Worm (Caenorhabditis elegans) whole organism, L4 larva: ENCODE data around the gene trk-1.

Source experiments
- F49E8.2 ChIP-seq: sonication (generic microtip); optimal IDR thresholded peaks from 2 replicates; lab custom pipeline; 2016; ENCODE audit warnings: missing compliant biosample characterization, mild to moderate bottlenecking, missing genetic modification characterization, borderline replicate concordance
- arid-1 ChIP-seq: fragments of 200-800 bp; sonication (Bioruptor generic); conservative IDR thresholded peaks from 2 replicates; pipeline ENCODE4 v1.3.6; 2022; ENCODE audit warnings: missing genetic modification reagents, missing genetic modification characterization, missing compliant biosample characterization
- ceh-82 ChIP-seq: sonication (generic microtip); optimal IDR thresholded peaks from 2 replicates; lab custom pipeline; 2017; ENCODE audit warnings: missing biosample characterization, missing genetic modification characterization
- ces-1 ChIP-seq: fragments of 150-350 bp; sonication (generic microtip); optimal IDR thresholded peaks from 4 replicates; lab custom pipeline; 2014; ENCODE audit warnings: missing biosample characterization, missing genetic modification reagents, missing genetic modification characterization
- egl-43 ChIP-seq: fragments of 200-800 bp; sonication (Bioruptor generic); IDR thresholded peaks from 2 replicates; pipeline ENCODE4 v1.3.6; 2022; ENCODE audit warnings: missing genetic modification reagents, missing genetic modification characterization, missing compliant biosample characterization
- nhr-10 ChIP-seq: fragments of 150-350 bp; optimal IDR thresholded peaks from 2 replicates; lab custom pipeline; 2014; ENCODE audit warnings: missing biosample characterization, missing genetic modification characterization
- nhr-237 ChIP-seq: sonication (generic microtip); optimal IDR thresholded peaks from 2 replicates; lab custom pipeline; 2017; ENCODE audit warnings: missing biosample characterization, missing genetic modification characterization
- nhr-77 ChIP-seq: fragments of 150-350 bp; optimal IDR thresholded peaks from 2 replicates; lab custom pipeline; 2014; ENCODE audit warnings: missing biosample characterization, missing genetic modification characterization
- rbr-2 ChIP-seq: sonication (generic microtip); optimal IDR thresholded peaks from 2 replicates; lab custom pipeline; 2016; ENCODE audit warnings: missing genotype, missing genetic modification characterization, missing compliant biosample characterization
- tra-1 ChIP-seq: fragments of 200-800 bp; sonication (Bioruptor generic); IDR thresholded peaks from 2 replicates; pipeline ENCODE4 v1.3.6; 2022; ENCODE audit warnings: missing genetic modification reagents, missing genetic modification characterization, missing compliant biosample characterization
- unc-62 ChIP-seq, 3 experiments: fragments of 150-350 bp in 1 of 3; sonication (generic microtip); optimal IDR thresholded peaks in 2 of 3; peaks in 1 of 3; 1 replicate in 1 of 3; 2 replicates in 2 of 3; lab custom pipeline; 2014 to 2017; ENCODE audit warnings: missing biosample characterization in 3 of 3, missing genetic modification characterization in 3 of 3, missing genetic modification reagents in 3 of 3, missing genotype in 1 of 3

DNA sequence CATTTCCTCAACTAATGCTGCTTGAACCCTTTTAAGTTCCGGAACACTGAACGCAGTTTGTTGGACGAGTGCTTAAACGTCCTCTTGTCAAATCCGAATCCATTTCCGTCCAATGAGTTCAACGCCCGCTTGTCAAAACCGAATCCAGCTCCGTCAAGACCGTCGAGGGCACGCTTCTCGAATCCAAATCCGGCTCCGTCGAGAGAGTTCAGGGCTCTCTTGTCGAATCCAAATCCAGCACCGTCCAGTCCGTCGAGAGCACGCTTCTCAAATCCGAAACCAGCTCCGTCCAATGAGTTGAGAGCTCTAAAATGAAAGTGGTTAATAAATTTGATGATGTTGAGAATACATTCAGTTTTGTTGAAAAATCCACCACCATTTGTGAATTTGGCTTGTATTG is 33.0 kb downstream of the trk-1 start:
- no peak for TF ChIP-seq rbr-2
- TF ChIP-seq F49E8.2 (tag; lab: Kevin White, UChicago) = no peak
- TF ChIP-seq nhr-77 (tag; lab: Kevin White, UChicago) = no peak
- no peak for TF ChIP-seq nhr-10 (tag; lab: Kevin White, UChicago)
- no peak for TF ChIP-seq egl-43 (GFP tag; lab: Robert Waterston, UW)
- TF ChIP-seq nhr-237 (tag; lab: Kevin White, UChicago) = no peak
- no peak for TF ChIP-seq tra-1
- no peak for TF ChIP-seq unc-62 (GFP tag; optimal IDR thresholded peaks at IDR 0.05 in 1 of 2; lab: Kevin White, UChicago)
- no peak for TF ChIP-seq unc-62 (tag; optimal IDR thresholded peaks at IDR 0.05; lab: Kevin White, UChicago)
- TF ChIP-seq ceh-82 = no peak
- no peak for TF ChIP-seq ces-1
- TF ChIP-seq arid-1 (GFP tag; lab: Robert Waterston, UW) = no peak
